Fruit fly (Drosophila melanogaster) whole organism, prepupa: Measurements from ENCODE around the gene CG14074.

Source experiments
- CG3919 ChIP-seq: fragments of 200-800 bp; sonication (Bioruptor generic); optimal IDR thresholded peaks from 3 replicates; lab custom pipeline; 2016; ENCODE audit warnings: missing biosample characterization, missing genetic modification characterization
- CG8119 ChIP-seq: fragments of 200-800 bp; sonication (Bioruptor generic); IDR thresholded peaks from 3 replicates; pipeline ENCODE4 v1.3.6; 2022; ENCODE audit warnings: missing biosample characterization, missing genetic modification characterization
- CG8319 ChIP-seq: fragments of 200-800 bp; sonication (Bioruptor generic); optimal IDR thresholded peaks from 3 replicates; lab custom pipeline; 2016; ENCODE audit warnings: missing biosample characterization, missing genetic modification characterization
- Met ChIP-seq: fragments of 200-800 bp; sonication (Bioruptor generic); optimal IDR thresholded peaks from 3 replicates; lab custom pipeline; 2016; ENCODE audit warnings: missing biosample characterization, missing genetic modification characterization
- Sox14 ChIP-seq: fragments of 200-800 bp; sonication (Bioruptor generic); optimal IDR thresholded peaks from 3 replicates; lab custom pipeline; 2016; ENCODE audit warnings: missing biosample characterization, missing genetic modification characterization
- cyc ChIP-seq: fragments of 200-800 bp; sonication (Bioruptor generic); optimal IDR thresholded peaks from 3 replicates; lab custom pipeline; 2016; ENCODE audit warnings: missing biosample characterization, missing genetic modification characterization
- dac ChIP-seq: fragments of 200-800 bp; sonication (Bioruptor generic); optimal IDR thresholded peaks from 2 replicates; lab custom pipeline; 2017; ENCODE audit warnings: missing biosample characterization, mild to moderate bottlenecking, missing genetic modification characterization
- ss ChIP-seq, 2 experiments: fragments of 200-800 bp; sonication (Bioruptor generic); optimal IDR thresholded peaks; 2 replicates in 1 of 2; 3 replicates in 1 of 2; lab custom pipeline; 2017 to 2018; ENCODE audit warnings: mild to moderate bottlenecking in 2 of 2, missing biosample characterization in 2 of 2, missing genetic modification characterization in 2 of 2, moderate library complexity in 1 of 2

- no peak for TF ChIP-seq Met
- no peak for TF ChIP-seq cyc (GFP tag; lab: Kevin White, UChicago)
- TF ChIP-seq dac (GFP tag; lab: Kevin White, UChicago), result no peak
- no peak for TF ChIP-seq CG8319
- TF ChIP-seq ss (GFP tag; optimal IDR thresholded peaks at IDR 0.05; lab: Kevin White, UChicago), result no peak
- no peak for TF ChIP-seq CG8119
- TF ChIP-seq Sox14 (GFP tag; lab: Kevin White, UChicago), result no peak
- no peak for TF ChIP-seq CG3919
Measured at dm6 chr3L:18863327-18863726, 2.7 kb upstream of the CG14074 start, which contains the start of gene CG6865.
